Fruit fly (Drosophila melanogaster) whole organism, wandering third instar larva: ENCODE data around the gene defl.

Experiments
- Abd-B ChIP-seq: fragments of >200 bp; optimal IDR thresholded peaks from 2 replicates; lab custom pipeline; 2017; ENCODE audit warnings: missing biosample characterization, missing genetic modification characterization
- Mio ChIP-seq: sonication (Bioruptor generic); optimal IDR thresholded peaks from 2 replicates; lab custom pipeline; 2016; ENCODE audit warnings: missing biosample characterization, missing genetic modification characterization
- N ChIP-seq: fragments of >200 bp; optimal IDR thresholded peaks from 2 replicates; lab custom pipeline; 2018; ENCODE audit warnings: missing biosample characterization, missing external identifiers, missing genetic modification characterization
- Vsx2 ChIP-seq: fragments of 200-300, 225-300 bp; sonication (Bioruptor generic); optimal IDR thresholded peaks from 2 replicates; lab custom pipeline; 2018; ENCODE audit warnings: missing biosample characterization, missing genetic modification characterization; ENCODE audit not compliant: partially characterized antibody
- dl ChIP-seq, 2 experiments: fragments of 175-275, 200-275 bp in 1 of 2; fragments of 200-275 bp in 1 of 2; sonication (Bioruptor generic); optimal IDR thresholded peaks; lab custom pipeline; 2018; ENCODE audit warnings: mild to moderate bottlenecking in 2 of 2, missing biosample characterization in 2 of 2, missing genetic modification characterization in 2 of 2, moderate library complexity in 2 of 2; ENCODE audit not compliant: partially characterized antibody in 2 of 2, insufficient read depth in 1 of 2
- dsf ChIP-seq: sonication (Bioruptor generic); optimal IDR thresholded peaks from 2 replicates; lab custom pipeline; 2016; ENCODE audit warnings: missing biosample characterization, missing genetic modification characterization, borderline replicate concordance
- rgr ChIP-seq: fragments of 200-800 bp; sonication (Bioruptor generic); optimal IDR thresholded peaks from 3 replicates; lab custom pipeline; 2016; ENCODE audit warnings: missing biosample characterization, mild to moderate bottlenecking, missing genetic modification characterization

dm6 chr3L:9689809-9690208 lies 33.4 kb upstream of the defl start:
- TF ChIP-seq Mio (GFP tag; lab: Kevin White, UChicago) (no peak), Abd-B (no peak), Vsx2 (GFP tag; lab: Kevin White, UChicago) (no peak), dl (GFP tag; optimal IDR thresholded peaks at IDR 0.05; lab: Kevin White, UChicago; ENCODE audit: insufficient read depth in 1 of 2, partially characterized antibody in 2 of 2) (no peak), N (no peak), rgr (GFP tag; lab: Kevin White, UChicago) (no peak), dsf (GFP tag; lab: Kevin White, UChicago) (no peak)
